Fruit fly (Drosophila melanogaster): ENCODE data around the gene CG1628.

The CG1628 gene

DNA sequence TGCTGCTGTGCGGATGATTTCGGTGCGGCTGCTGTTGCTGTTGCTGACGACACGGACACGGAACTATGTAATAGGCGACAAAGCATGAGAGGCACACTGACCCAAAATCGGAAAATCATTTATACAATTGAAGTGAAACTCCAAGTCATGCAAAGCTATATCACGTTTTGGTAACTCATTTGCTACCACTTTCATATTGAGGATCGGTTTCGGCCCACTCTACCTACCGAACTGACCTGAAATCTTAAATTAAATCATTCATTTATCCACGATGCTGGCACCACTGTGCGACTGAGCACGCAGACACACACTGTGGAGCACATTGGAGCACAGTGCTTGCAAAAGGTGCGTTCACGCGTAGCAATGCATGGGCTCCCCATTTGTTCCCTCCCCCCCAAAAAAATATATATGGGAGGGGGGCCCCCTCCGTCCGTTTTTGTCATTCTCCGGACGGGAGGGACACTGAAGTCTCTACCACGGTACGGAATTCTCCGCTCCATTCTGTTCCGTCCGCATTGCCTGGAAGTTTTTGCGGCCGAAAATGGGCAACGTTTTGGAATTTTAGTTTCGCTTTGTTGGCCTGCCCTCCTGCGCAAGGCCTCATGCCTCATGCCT lies 32.3 kb downstream of the CG1628 start (continued):
- peak; percentile 50 for TF ChIP-seq lz (GFP tag; optimal IDR thresholded peaks at IDR 0.05)
- TF ChIP-seq CG31627 (GFP tag; optimal IDR thresholded peaks at IDR 0.05): peak; percentile 40
- TF ChIP-seq Sox15 (GFP tag; optimal IDR thresholded peaks at IDR 0.05): peak; percentile 66
- TF ChIP-seq CG9139 (GFP tag; optimal IDR thresholded peaks at IDR 0.05): peak; percentile 64
- peak; percentile 56 for TF ChIP-seq fd85E (GFP tag; optimal IDR thresholded peaks at IDR 0.05)
- TF ChIP-seq svp (GFP tag): peak; percentile 91
- peak; percentile 71 for TF ChIP-seq CG3032 (tag; optimal IDR thresholded peaks at IDR 0.05)
- peak; percentile 93 for TF ChIP-seq CG15336 (GFP tag; IDR thresholded peaks at IDR 0.05)
- peak; percentile 73 to 77 for TF ChIP-seq salr (GFP tag; optimal IDR thresholded peaks at IDR 0.05)
- TF ChIP-seq Hr38 (GFP tag; optimal IDR thresholded peaks at IDR 0.05): no peak
- peak; percentile 79 for TF ChIP-seq dsx (GFP tag; optimal IDR thresholded peaks at IDR 0.05; ENCODE audit: poor library complexity, severe bottlenecking)
- peak; percentile 91 for TF ChIP-seq CG32006 (GFP tag; optimal IDR thresholded peaks at IDR 0.05)
- peak; percentile 87 for TF ChIP-seq CG7368 (GFP tag; optimal IDR thresholded peaks at IDR 0.05)
- peak; percentile 67; the same call in 1 of the 2 replicates for TF ChIP-seq CG11294 (GFP tag; IDR thresholded peaks at IDR 0.05)
- TF ChIP-seq CG11762 (GFP tag; optimal IDR thresholded peaks at IDR 0.05; ENCODE audit: insufficient read depth): peak; percentile 68

DNA sequence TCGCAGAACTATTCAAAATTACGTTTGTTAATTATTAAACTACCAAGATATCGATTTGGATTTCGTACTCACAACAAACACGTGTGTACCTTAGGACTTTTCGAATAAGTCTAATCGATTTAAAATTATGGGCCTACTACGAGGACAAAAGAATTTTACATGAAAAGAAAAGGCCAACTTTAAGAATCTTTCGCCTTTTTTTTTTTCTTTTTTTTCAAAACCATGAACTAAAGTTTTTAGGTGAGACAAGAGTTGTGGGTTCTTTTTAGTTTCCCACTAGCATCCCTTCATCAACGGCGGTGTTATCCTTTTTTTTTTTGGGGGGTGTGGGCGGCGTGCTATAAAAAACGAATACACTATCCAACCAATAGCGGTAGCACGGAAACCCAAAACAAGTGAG lies 36.0 kb downstream of the CG1628 start, which contains the start of gene CG15296:
Gene CG15296, minus strand, starts transcription at position 101 of the 400 bp plus-strand sequence.
- TF ChIP-seq OdsH (GFP tag; optimal IDR thresholded peaks at IDR 0.05) (no peak), CG15336 (GFP tag; IDR thresholded peaks at IDR 0.05) (no peak), fd85E (GFP tag; optimal IDR thresholded peaks at IDR 0.05) (no peak), CG31627 (GFP tag; optimal IDR thresholded peaks at IDR 0.05) (no peak), Sox102F (GFP tag; optimal IDR thresholded peaks at IDR 0.05) (no peak), CG9139 (GFP tag; optimal IDR thresholded peaks at IDR 0.05) (no peak)

DNA sequence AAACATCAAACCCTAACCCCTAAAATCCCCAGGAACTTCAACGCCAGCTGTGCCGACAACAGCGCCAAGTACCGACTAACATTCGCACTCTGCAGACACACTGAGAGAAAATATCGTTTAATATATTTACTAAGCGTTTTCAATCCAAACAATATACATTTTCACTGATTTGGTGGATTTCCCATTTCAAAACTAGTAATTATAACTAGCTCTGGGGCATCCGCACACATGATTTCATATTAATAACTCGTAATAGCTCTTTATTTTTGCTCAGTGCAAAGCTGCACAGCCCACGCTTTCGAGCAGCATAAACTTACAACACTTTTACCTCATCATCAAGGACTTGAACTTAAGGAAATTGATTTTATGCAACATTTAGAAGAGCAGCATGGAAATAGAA lies 38.4 kb downstream of the CG1628 start:
- TF ChIP-seq dsx (GFP tag; optimal IDR thresholded peaks at IDR 0.05; ENCODE audit: poor library complexity, severe bottlenecking) (no peak), CG32006 (GFP tag; optimal IDR thresholded peaks at IDR 0.05) (peak; percentile 23), Eip93F (GFP tag; optimal IDR thresholded peaks at IDR 0.05) (no peak), svp (GFP tag) (peak; percentile 19), Eip78C (GFP tag) (peak; percentile 50), CG3919 (GFP tag; optimal IDR thresholded peaks at IDR 0.05) (no peak), CG6854 (GFP tag; optimal IDR thresholded peaks at IDR 0.05) (no peak), eg (GFP tag; IDR thresholded peaks at IDR 0.05) (no peak), CG6163 (GFP tag; IDR thresholded peaks at IDR 0.05) (0 out of 3 replicates have a peak, but pooled peaks have one; percentile 14), CG9139 (GFP tag; optimal IDR thresholded peaks at IDR 0.05) (no peak), pdm3 (GFP tag; optimal IDR thresholded peaks at IDR 0.05) (no peak), Sox14 (GFP tag; optimal IDR thresholded peaks at IDR 0.05) (no peak), CG11294 (GFP tag; IDR thresholded peaks at IDR 0.05) (no peak), Hr4 (GFP tag; optimal IDR thresholded peaks at IDR 0.05) (peak; percentile 17), CG8632 (GFP tag; optimal IDR thresholded peaks at IDR 0.05) (no peak), CG10631 (GFP tag; optimal IDR thresholded peaks at IDR 0.05) (no peak), net (GFP tag; optimal IDR thresholded peaks at IDR 0.05) (no peak), Met (GFP tag; optimal IDR thresholded peaks at IDR 0.05) (no peak)

DNA sequence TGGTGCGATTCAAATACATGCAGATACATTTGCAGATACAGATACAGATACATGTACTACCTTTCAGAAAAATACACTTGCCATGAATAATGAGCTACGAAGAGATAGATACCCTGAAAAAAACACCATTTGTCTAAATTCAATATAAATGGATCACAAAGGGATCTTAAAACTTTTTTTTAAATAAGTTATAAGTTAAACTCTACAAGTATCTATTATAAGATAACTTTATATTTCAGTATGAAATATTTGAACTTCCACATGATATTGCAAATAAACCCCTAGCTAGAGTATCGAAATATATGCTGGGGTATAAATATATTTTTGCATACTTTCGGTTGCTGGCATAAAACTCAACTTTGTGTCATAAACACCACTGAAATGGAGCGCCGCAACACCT lies 41.1 kb downstream of the CG1628 start:
- TF ChIP-seq fkh (GFP tag; optimal IDR thresholded peaks at IDR 0.05) (no peak), CG4318 (GFP tag; optimal IDR thresholded peaks at IDR 0.05) (peak; percentile 82), CG8632 (GFP tag; optimal IDR thresholded peaks at IDR 0.05) (peak; percentile 49), CG34406 (GFP tag; optimal IDR thresholded peaks at IDR 0.05) (peak; percentile 69), cyc (GFP tag; optimal IDR thresholded peaks at IDR 0.05) (peak; percentile 65), CG8319 (GFP tag; optimal IDR thresholded peaks at IDR 0.05) (peak; percentile 15), esn (GFP tag; optimal IDR thresholded peaks at IDR 0.05) (peak; percentile 70), Blimp-1 (GFP tag; optimal IDR thresholded peaks at IDR 0.05) (peak; percentile 25), CG32006 (GFP tag; optimal IDR thresholded peaks at IDR 0.05) (peak; percentile 90), Ets96B (tag; optimal IDR thresholded peaks at IDR 0.05) (peak; percentile 68), CG11902 (GFP tag; optimal IDR thresholded peaks at IDR 0.05) (peak; percentile 22), CG6808 (GFP tag; optimal IDR thresholded peaks at IDR 0.05) (peak; percentile 14), acj6 (GFP tag; optimal IDR thresholded peaks at IDR 0.05) (peak; percentile 71), vri (GFP tag; optimal IDR thresholded peaks at IDR 0.05) (peak; percentile 15), CG3919 (GFP tag; optimal IDR thresholded peaks at IDR 0.05) (peak; percentile 72), Met (GFP tag; optimal IDR thresholded peaks at IDR 0.05) (peak; percentile 70), CG6163 (GFP tag; IDR thresholded peaks at IDR 0.05) (peak; percentile 73), CG15336 (GFP tag; IDR thresholded peaks at IDR 0.05) (peak; percentile 89), Ets21C (GFP tag; optimal IDR thresholded peaks at IDR 0.05) (peak; percentile 45), CG16779 (tag; optimal IDR thresholded peaks at IDR 0.05) (peak; percentile 5), dac (GFP tag; optimal IDR thresholded peaks at IDR 0.05) (peak; percentile 42), Sox14 (GFP tag; optimal IDR thresholded peaks at IDR 0.05) (peak; percentile 54)
